Fruit fly (Drosophila melanogaster): Measurements from ENCODE around the gene CAH5.

Gene CAH5

dm6 chr3R:31240023-31240422 lies 22.4 kb upstream of the CAH5 start (continued):
- TF ChIP-seq vvl (GFP tag; IDR thresholded peaks at IDR 0.05), result 0 out of 2 replicates have a peak, but pooled peaks have one; percentile 27

- no peak for TF ChIP-seq Ptx1 (GFP tag; IDR thresholded peaks at IDR 0.05)
- peak; percentile 63 for TF ChIP-seq pros (GFP tag; optimal IDR thresholded peaks at IDR 0.05)
- TF ChIP-seq CG15011 (GFP tag; optimal IDR thresholded peaks at IDR 0.05), result no peak
- peak; percentile 20 for TF ChIP-seq CG1603 (tag; optimal IDR thresholded peaks at IDR 0.05)
- TF ChIP-seq CG6813 (GFP tag; optimal IDR thresholded peaks at IDR 0.05), result peak; percentile 19
- TF ChIP-seq CG11456 (GFP tag; IDR thresholded peaks at IDR 0.05), result no peak
- TF ChIP-seq Awh (GFP tag; IDR thresholded peaks at IDR 0.05), result peak; percentile 52; the same call in 1 of the 2 replicates
- TF ChIP-seq sens (GFP tag), result peak; percentile 62
- TF ChIP-seq CG33213 (GFP tag; optimal IDR thresholded peaks at IDR 0.05), result no peak
- TF ChIP-seq unc-4 (GFP tag; IDR thresholded peaks at IDR 0.05; ENCODE audit: partially characterized antibody), result no peak
- peak; percentile 10 for TF ChIP-seq CG12071 (GFP tag; optimal IDR thresholded peaks at IDR 0.05)
- 0 out of 3 replicates have a peak, but pooled peaks have one; percentile 25 for TF ChIP-seq otp (GFP tag; IDR thresholded peaks at IDR 0.05)
- peak; percentile 11 for TF ChIP-seq CG15601 (tag; optimal IDR thresholded peaks at IDR 0.05)
- TF ChIP-seq slou (GFP tag; optimal IDR thresholded peaks at IDR 0.05), result no peak
- TF ChIP-seq Sox102F (GFP tag; optimal IDR thresholded peaks at IDR 0.05), result peak; percentile 16
- peak; percentile 61 for TF ChIP-seq oc (tag; optimal IDR thresholded peaks at IDR 0.05)
- peak in 1 of 2 experiments; percentile 18 for TF ChIP-seq Pdp1 (GFP tag; optimal IDR thresholded peaks at IDR 0.05)
- TF ChIP-seq CG8281 (tag; optimal IDR thresholded peaks at IDR 0.05), result peak; percentile 59
- no peak for TF ChIP-seq tap (tag; optimal IDR thresholded peaks at IDR 0.05)
- peak; percentile 17 for TF ChIP-seq dmrt99B (tag; optimal IDR thresholded peaks at IDR 0.05)
- peak; percentile 2 for TF ChIP-seq CG3407 (GFP tag; optimal IDR thresholded peaks at IDR 0.05)
- no peak for TF ChIP-seq CG7928 (GFP tag; optimal IDR thresholded peaks at IDR 0.05)
- peak; percentile 26 for TF ChIP-seq Asciz (GFP tag; optimal IDR thresholded peaks at IDR 0.05)
- no peak for TF ChIP-seq grau (tag; optimal IDR thresholded peaks at IDR 0.05)
Observed at dm6 chr3R:31241109-31241508, 21.3 kb upstream of the CAH5 start.

- TF ChIP-seq run (tag; optimal IDR thresholded peaks at IDR 0.05) (no peak), sna (GFP tag; IDR thresholded peaks at IDR 0.05; ENCODE audit: partially characterized antibody) (no peak), CG15514 (GFP tag; optimal IDR thresholded peaks at IDR 0.05) (no peak), CG12299 (tag; optimal IDR thresholded peaks at IDR 0.05) (no peak), Camta (GFP tag; optimal IDR thresholded peaks at IDR 0.05) (no peak), scrt (GFP tag; optimal IDR thresholded peaks at IDR 0.05) (no peak), Lhr (GFP tag; optimal IDR thresholded peaks at IDR 0.05) (no peak), Side (GFP tag; optimal IDR thresholded peaks at IDR 0.05) (no peak), Hr51 (GFP tag; optimal IDR thresholded peaks at IDR 0.05) (peak in 1 of 2 experiments; percentile 17), Drgx (GFP tag; IDR thresholded peaks at IDR 0.05) (peak; percentile 68), CG11504 (tag; optimal IDR thresholded peaks at IDR 0.05) (peak; percentile 8), lbe (GFP tag; optimal IDR thresholded peaks at IDR 0.05) (no peak), cato (GFP tag; optimal IDR thresholded peaks at IDR 0.05; ENCODE audit: borderline replicate concordance) (no peak), dmrt99B (tag; optimal IDR thresholded peaks at IDR 0.05) (peak; percentile 12), CG7372 (GFP tag; IDR thresholded peaks at IDR 0.05) (no peak), ATbp (GFP tag; optimal IDR thresholded peaks at IDR 0.05) (no peak), CG12391 (tag; optimal IDR thresholded peaks at IDR 0.05) (no peak), luna (GFP tag; optimal IDR thresholded peaks at IDR 0.05) (no peak), Sox102F (GFP tag; optimal IDR thresholded peaks at IDR 0.05) (peak; percentile 8), CG7745 (tag; optimal IDR thresholded peaks at IDR 0.05) (no peak), Ets97D (GFP tag; optimal IDR thresholded peaks at IDR 0.05) (no peak), Nf-YC (tag; optimal IDR thresholded peaks at IDR 0.05) (no peak), HLHmδ (GFP tag; optimal IDR thresholded peaks at IDR 0.05) (no peak), eve (GFP tag; optimal IDR thresholded peaks at IDR 0.05) (peak in 1 of 2 experiments; percentile 72)
Observed at dm6 chr3R:31243079-31243668, 19.2 kb upstream of the CAH5 start.
